Worm (Caenorhabditis elegans) whole organism, L1 larva: ENCODE data around the gene col-156.

Experiments used
- aha-1 ChIP-seq: fragments of 150-350 bp; optimal IDR thresholded peaks from 2 replicates; lab custom pipeline; 2014; ENCODE audit warnings: missing biosample characterization, missing genetic modification characterization
- ama-1 ChIP-seq: fragments of 150-350 bp; optimal IDR thresholded peaks from 2 replicates; lab custom pipeline; 2014
- blmp-1 ChIP-seq: fragments of 150-350 bp; optimal IDR thresholded peaks from 2 replicates; lab custom pipeline; 2014; ENCODE audit warnings: missing biosample characterization, missing genetic modification characterization
- lin-15B ChIP-seq: fragments of 150-350 bp; sonication (generic microtip); optimal IDR thresholded peaks from 3 replicates; lab custom pipeline; 2014; ENCODE audit warnings: missing biosample characterization, missing genetic modification characterization
- nhr-12 ChIP-seq: sonication (generic microtip); optimal IDR thresholded peaks from 2 replicates; lab custom pipeline; 2017; ENCODE audit warnings: missing biosample characterization, missing genetic modification characterization
- nhr-19 ChIP-seq: fragments of 200-800 bp; sonication (Bioruptor generic); conservative IDR thresholded peaks from 2 replicates; pipeline ENCODE4 v1.3.6; 2022; ENCODE audit warnings: missing genetic modification characterization, missing compliant biosample characterization
- nhr-237 ChIP-seq: fragments of 150-350 bp; optimal IDR thresholded peaks from 2 replicates; lab custom pipeline; 2014; ENCODE audit warnings: missing biosample characterization, missing genetic modification characterization
- skn-1 ChIP-seq: fragments of 150-350 bp; optimal IDR thresholded peaks from 2 replicates; lab custom pipeline; 2014; ENCODE audit warnings: missing biosample characterization, missing genetic modification characterization
- tbx-2 ChIP-seq: sonication (generic microtip); optimal IDR thresholded peaks from 2 replicates; lab custom pipeline; 2016; ENCODE audit warnings: missing genetic modification characterization, missing compliant biosample characterization
- unc-62 ChIP-seq: fragments of 150-350 bp; optimal IDR thresholded peaks from 2 replicates; lab custom pipeline; 2014; ENCODE audit warnings: missing biosample characterization, missing genetic modification reagents, missing genetic modification characterization
- unc-86 ChIP-seq: sonication (generic microtip); optimal IDR thresholded peaks from 2 replicates; lab custom pipeline; 2016; ENCODE audit warnings: missing genetic modification characterization, missing compliant biosample characterization
- ztf-11 ChIP-seq, 2 experiments: sonication (generic microtip); optimal IDR thresholded peaks; 2 replicates each; lab custom pipeline; 2016 to 2017; ENCODE audit warnings: missing genetic modification characterization in 2 of 2, missing biosample characterization in 1 of 2, missing compliant biosample characterization in 1 of 2

DNA sequence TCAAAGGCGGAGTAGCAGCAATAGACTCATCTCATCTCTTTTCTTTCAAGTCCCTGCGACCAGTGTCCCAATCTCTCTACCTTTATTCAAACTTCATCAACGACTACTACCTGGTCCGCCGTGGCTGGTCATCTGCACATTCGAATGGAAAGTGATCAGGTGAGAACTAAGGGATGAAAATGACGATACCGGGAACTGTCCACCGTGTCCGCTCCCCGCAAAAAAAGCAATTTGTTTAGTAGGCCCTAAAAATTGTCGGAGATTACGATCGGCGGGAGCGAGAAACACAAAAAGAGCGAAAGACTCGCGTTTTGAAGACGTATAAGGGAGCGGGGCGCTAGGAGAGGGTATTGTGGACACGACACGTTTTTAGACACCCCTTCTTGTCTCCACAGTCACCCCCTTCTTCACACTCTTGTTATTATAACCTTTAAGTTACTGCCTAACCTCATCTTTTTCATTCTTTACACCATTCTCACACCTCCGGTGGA is 12.9 kb upstream of the col-156 start, which contains the start of gene zipt-16:
- TF ChIP-seq tbx-2 (tag; lab: Kevin White, UChicago) (no peak), blmp-1 (tag; lab: Kevin White, UChicago) (peak; percentile 12), ztf-11 (tag; optimal IDR thresholded peaks at IDR 0.05; lab: Kevin White, UChicago) (no peak), aha-1 (no peak), skn-1 (tag; lab: Kevin White, UChicago) (no peak), nhr-19 (GFP tag; lab: Robert Waterston, UW) (no peak), lin-15B (no peak), nhr-237 (no peak), nhr-12 (tag; lab: Kevin White, UChicago) (no peak), unc-86 (tag; lab: Kevin White, UChicago) (no peak), unc-62 (GFP tag; lab: Kevin White, UChicago) (no peak), ama-1 (lab: Kevin White, UChicago) (no peak)
